Fruit fly (Drosophila melanogaster): ENCODE data around the gene CG34175.

DNA sequence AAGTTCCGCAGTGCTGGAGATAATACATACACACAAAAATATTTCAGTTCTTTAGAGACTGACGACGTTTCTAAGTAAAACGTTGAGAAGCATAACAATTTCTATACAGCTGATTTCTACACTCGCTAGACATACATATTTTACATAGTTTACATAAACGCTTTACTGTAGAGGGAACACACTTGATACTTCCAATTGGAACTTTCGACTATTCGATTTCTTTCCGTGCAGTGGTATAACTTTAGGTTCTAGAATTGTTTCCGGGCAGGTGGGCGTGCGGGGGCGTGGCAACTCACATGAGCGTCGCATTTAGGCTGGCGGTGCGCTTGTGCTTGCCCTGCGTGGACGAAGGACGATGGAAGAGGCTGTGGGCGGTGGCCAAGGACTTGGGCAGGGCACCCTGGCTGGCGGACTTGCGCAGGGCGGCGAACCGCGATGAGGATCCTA lies 25.3 kb upstream of the CG34175 start:
- no peak for TF ChIP-seq Dll (optimal IDR thresholded peaks at IDR 0.05)
- no peak for TF ChIP-seq CG8478 (optimal IDR thresholded peaks at IDR 0.05)
- no peak for TF ChIP-seq usp (GFP tag; optimal IDR thresholded peaks at IDR 0.05)
- TF ChIP-seq pan (optimal IDR thresholded peaks at IDR 0.05), result no peak
- no peak for TF ChIP-seq EcR (GFP tag; optimal IDR thresholded peaks at IDR 0.05)

Data from whole organism.